1 fruit fly cellular context compared by ENCODE assay signal in genomic region chr3R:4428585-4429464, dm6.
TF ChIP-seq lines count a peak whose summit lies in the region.

Gene srl, minus strand, starts transcription at chr3R:4429335.

TF ChIP-seq in whole organism, embryonic, 481 proteins besides CTCF, POLR2A, EP300 and RAD21 (continued from another document and continues in another):
- TF ChIP-seq CG14965 (GFP tag; optimal IDR thresholded peaks at IDR 0.05; lab: Kevin White, UChicago; ENCODE audit: borderline replicate concordance), result no peak
- no peak for TF ChIP-seq Dek (tag; optimal IDR thresholded peaks at IDR 0.05; lab: Kevin White, UChicago)
- no peak for TF ChIP-seq CG13624 (GFP tag; optimal IDR thresholded peaks at IDR 0.05; lab: Kevin White, UChicago)
- peak; percentile 36 for TF ChIP-seq CG8478 (optimal IDR thresholded peaks at IDR 0.05; lab: Kevin White, UChicago)
- no peak for TF ChIP-seq CG4424 (GFP tag; optimal IDR thresholded peaks at IDR 0.05; lab: Kevin White, UChicago)
- TF ChIP-seq CG12299 (tag; optimal IDR thresholded peaks at IDR 0.05; lab: Kevin White, UChicago), result no peak
- TF ChIP-seq CG6654 (GFP tag; optimal IDR thresholded peaks at IDR 0.05; lab: Kevin White, UChicago), result no peak
- TF ChIP-seq Xbp1 (GFP tag; optimal IDR thresholded peaks at IDR 0.05; lab: Kevin White, UChicago), result no peak
- no peak for TF ChIP-seq CG11247 (GFP tag; IDR thresholded peaks at IDR 0.05; lab: Robert Waterston, UW)
- TF ChIP-seq Hand (GFP tag; optimal IDR thresholded peaks at IDR 0.05; lab: Kevin White, UChicago), result no peak
- TF ChIP-seq CG30020 (tag; optimal IDR thresholded peaks at IDR 0.05; lab: Kevin White, UChicago), result peak; percentile 50
- TF ChIP-seq lola (GFP tag; optimal IDR thresholded peaks at IDR 0.05; lab: Kevin White, UChicago), result no peak
- TF ChIP-seq aop (GFP tag; IDR thresholded peaks at IDR 0.05; lab: Robert Waterston, UW), result no peak
- no peak for TF ChIP-seq CG43689 (GFP tag; IDR thresholded peaks at IDR 0.05; lab: Robert Waterston, UW)
- TF ChIP-seq CG15696 (tag; optimal IDR thresholded peaks at IDR 0.05; lab: Kevin White, UChicago), result no peak
- no peak for TF ChIP-seq nom (GFP tag; optimal IDR thresholded peaks at IDR 0.05; lab: Kevin White, UChicago)
- no peak for TF ChIP-seq ase (GFP tag; IDR thresholded peaks at IDR 0.05; lab: Robert Waterston, UW)
- TF ChIP-seq Hsf (GFP tag; optimal IDR thresholded peaks at IDR 0.05; lab: Kevin White, UChicago), result no peak
- peak; percentile 22 for TF ChIP-seq CG10267 (tag; optimal IDR thresholded peaks at IDR 0.05; lab: Kevin White, UChicago)
- TF ChIP-seq eve (GFP tag; optimal IDR thresholded peaks at IDR 0.05; lab: Kevin White, UChicago), result no peak
- TF ChIP-seq h (optimal IDR thresholded peaks at IDR 0.05; lab: Kevin White, UChicago), result no peak
- TF ChIP-seq CG12219 (GFP tag; optimal IDR thresholded peaks at IDR 0.05; lab: Kevin White, UChicago), result no peak
- no peak for TF ChIP-seq CG4360 (GFP tag; IDR thresholded peaks at IDR 0.05; lab: Robert Waterston, UW)
- TF ChIP-seq Sin3A (optimal IDR thresholded peaks at IDR 0.05; lab: Kevin White, UChicago), result peak; percentile 76
- no peak for TF ChIP-seq Chrac-16 (GFP tag; optimal IDR thresholded peaks at IDR 0.05; lab: Kevin White, UChicago)
- peak; percentile 95 for TF ChIP-seq MESR4 (GFP tag; optimal IDR thresholded peaks at IDR 0.05; lab: Kevin White, UChicago)
- TF ChIP-seq br (optimal IDR thresholded peaks at IDR 0.05; lab: Kevin White, UChicago), result no peak
- TF ChIP-seq CG5245 (GFP tag; optimal IDR thresholded peaks at IDR 0.05; lab: Kevin White, UChicago), result no peak
- TF ChIP-seq p53 (GFP tag; optimal IDR thresholded peaks at IDR 0.05; lab: Kevin White, UChicago), result peak; percentile 30
- no peak for TF ChIP-seq ham (GFP tag; IDR thresholded peaks at IDR 0.05; lab: Robert Waterston, UW)
- peak; percentile 52 for TF ChIP-seq HmgD (GFP tag; optimal IDR thresholded peaks at IDR 0.05; lab: Kevin White, UChicago)
- TF ChIP-seq salm (tag; optimal IDR thresholded peaks at IDR 0.05; lab: Kevin White, UChicago), result no peak
- TF ChIP-seq Elba2 (GFP tag; optimal IDR thresholded peaks at IDR 0.05; lab: Kevin White, UChicago), result peak; percentile 41
- no peak for TF ChIP-seq caup (GFP tag; optimal IDR thresholded peaks at IDR 0.05; lab: Kevin White, UChicago; ENCODE audit: severe bottlenecking)
- TF ChIP-seq Lhr (GFP tag; optimal IDR thresholded peaks at IDR 0.05; lab: Kevin White, UChicago), result peak; percentile 56
- peak; percentile 55; the same call in 1 of the 4 replicates for TF ChIP-seq Dll (GFP tag; IDR thresholded peaks at IDR 0.05; lab: Robert Waterston, UW; ENCODE audit: partially characterized antibody)
- TF ChIP-seq CG17802 (tag; optimal IDR thresholded peaks at IDR 0.05; lab: Kevin White, UChicago), result no peak
- TF ChIP-seq twi (tag; optimal IDR thresholded peaks at IDR 0.05; lab: Kevin White, UChicago), result peak; percentile 72
- peak; percentile 86 for TF ChIP-seq ftz-f1 (GFP tag; optimal IDR thresholded peaks at IDR 0.05; lab: Kevin White, UChicago)
- TF ChIP-seq NK7.1 (GFP tag; optimal IDR thresholded peaks at IDR 0.05; lab: Kevin White, UChicago), result no peak
- no peak for TF ChIP-seq CG1647 (GFP tag; optimal IDR thresholded peaks at IDR 0.05; lab: Kevin White, UChicago)
- no peak for TF ChIP-seq sna (GFP tag; IDR thresholded peaks at IDR 0.05; lab: Robert Waterston, UW; ENCODE audit: partially characterized antibody)
- peak; percentile 63 for TF ChIP-seq her (GFP tag; optimal IDR thresholded peaks at IDR 0.05; lab: Kevin White, UChicago)
- TF ChIP-seq amos (GFP tag; IDR thresholded peaks at IDR 0.05; lab: Robert Waterston, UW; ENCODE audit: partially characterized antibody), result peak; percentile 39; the same call in 1 of the 2 replicates
- peak; percentile 3 for TF ChIP-seq nmo (GFP tag; optimal IDR thresholded peaks at IDR 0.05; lab: Kevin White, UChicago)
- no peak for TF ChIP-seq wdn (GFP tag; IDR thresholded peaks at IDR 0.05; lab: Robert Waterston, UW)
- TF ChIP-seq CG7556 (GFP tag; optimal IDR thresholded peaks at IDR 0.05; lab: Kevin White, UChicago), result no peak
- TF ChIP-seq HLH3B (GFP tag; IDR thresholded peaks at IDR 0.05; lab: Robert Waterston, UW), result no peak
- no peak for TF ChIP-seq CoRest (tag; optimal IDR thresholded peaks at IDR 0.05; lab: Kevin White, UChicago)
- TF ChIP-seq mam (GFP tag; optimal IDR thresholded peaks at IDR 0.05; lab: Kevin White, UChicago), result no peak
- TF ChIP-seq ci (GFP tag; IDR thresholded peaks at IDR 0.05; lab: Robert Waterston, UW), result peak; percentile 38; the same call in 2 of the 3 replicates
- TF ChIP-seq CG2678 (tag; optimal IDR thresholded peaks at IDR 0.05; lab: Kevin White, UChicago), result no peak
- TF ChIP-seq YL-1 (GFP tag; optimal IDR thresholded peaks at IDR 0.05; lab: Kevin White, UChicago), result peak; percentile 94
- TF ChIP-seq lbe (GFP tag; optimal IDR thresholded peaks at IDR 0.05; lab: Kevin White, UChicago), result no peak
- no peak for TF ChIP-seq Fer2 (tag; optimal IDR thresholded peaks at IDR 0.05; lab: Kevin White, UChicago)
- no peak for TF ChIP-seq ato (GFP tag; IDR thresholded peaks at IDR 0.05; lab: Robert Waterston, UW; ENCODE audit: partially characterized antibody)
- TF ChIP-seq mld (GFP tag; IDR thresholded peaks at IDR 0.05; lab: Robert Waterston, UW; ENCODE audit: partially characterized antibody), result no peak
- no peak for TF ChIP-seq Usf (GFP tag; optimal IDR thresholded peaks at IDR 0.05; lab: Kevin White, UChicago)
- 0 out of 3 replicates have a peak, but pooled peaks have one; percentile 19 for TF ChIP-seq vnd (GFP tag; IDR thresholded peaks at IDR 0.05; lab: Robert Waterston, UW; ENCODE audit: partially characterized antibody)
- TF ChIP-seq phol (tag; optimal IDR thresholded peaks at IDR 0.05; lab: Kevin White, UChicago), result peak; percentile 33
- TF ChIP-seq ems (GFP tag; optimal IDR thresholded peaks at IDR 0.05; lab: Kevin White, UChicago), result no peak
- TF ChIP-seq Opbp (GFP tag; IDR thresholded peaks at IDR 0.05; lab: Robert Waterston, UW; ENCODE audit: partially characterized antibody), result peak; percentile 39; the same call in 2 of the 3 replicates
- TF ChIP-seq CG10979 (tag; optimal IDR thresholded peaks at IDR 0.05; lab: Kevin White, UChicago), result peak; percentile 8
- TF ChIP-seq Six4 (GFP tag; optimal IDR thresholded peaks at IDR 0.05; lab: Kevin White, UChicago), result no peak
- TF ChIP-seq MTF-1 (GFP tag; optimal IDR thresholded peaks at IDR 0.05; lab: Kevin White, UChicago; ENCODE audit: borderline replicate concordance), result peak; percentile 11
- peak; percentile 72 for TF ChIP-seq Adf1 (GFP tag; IDR thresholded peaks at IDR 0.05; lab: Robert Waterston, UW)
- peak; percentile 51 for TF ChIP-seq HmgZ (tag; optimal IDR thresholded peaks at IDR 0.05; lab: Kevin White, UChicago)
- TF ChIP-seq az2 (GFP tag; optimal IDR thresholded peaks at IDR 0.05; lab: Kevin White, UChicago), result no peak
- peak; percentile 12; the same call in 1 of the 2 replicates for TF ChIP-seq Xrp1 (GFP tag; IDR thresholded peaks at IDR 0.05; lab: Robert Waterston, UW)
- TF ChIP-seq lov (optimal IDR thresholded peaks at IDR 0.05; lab: Kevin White, UChicago), result no peak
- TF ChIP-seq lov (GFP tag; IDR thresholded peaks at IDR 0.05; lab: Robert Waterston, UW), result no peak
- peak; percentile 48 for TF ChIP-seq CG4617 (GFP tag; optimal IDR thresholded peaks at IDR 0.05; lab: Kevin White, UChicago; ENCODE audit: borderline replicate concordance)
- no peak for TF ChIP-seq gt (GFP tag; IDR thresholded peaks at IDR 0.05; lab: Robert Waterston, UW)
- no peak for TF ChIP-seq Gsc (GFP tag; IDR thresholded peaks at IDR 0.05; lab: Robert Waterston, UW)
- no peak for TF ChIP-seq CG7786 (GFP tag; optimal IDR thresholded peaks at IDR 0.05; lab: Kevin White, UChicago)
- peak; percentile 47; the same call in 1 of the 2 replicates for TF ChIP-seq Rfx (GFP tag; IDR thresholded peaks at IDR 0.05; lab: Robert Waterston, UW)
- TF ChIP-seq otp (GFP tag; IDR thresholded peaks at IDR 0.05; lab: Robert Waterston, UW), result 0 out of 3 replicates have a peak, but pooled peaks have one; percentile 5
- TF ChIP-seq Doc2 (GFP tag; IDR thresholded peaks at IDR 0.05; lab: Robert Waterston, UW), result no peak
- TF ChIP-seq ac (GFP tag; optimal IDR thresholded peaks at IDR 0.05; lab: Kevin White, UChicago), result no peak
- no peak for TF ChIP-seq fd96Cb (tag; optimal IDR thresholded peaks at IDR 0.05; lab: Kevin White, UChicago)
- no peak for TF ChIP-seq Mrtf (GFP tag; IDR thresholded peaks at IDR 0.05; lab: Robert Waterston, UW)
- TF ChIP-seq Eip74EF (GFP tag; optimal IDR thresholded peaks at IDR 0.05; lab: Kevin White, UChicago), result no peak
- TF ChIP-seq CG17186 (GFP tag; optimal IDR thresholded peaks at IDR 0.05; lab: Kevin White, UChicago), result peak; percentile 93
- peak; percentile 21 for TF ChIP-seq D19A (tag; optimal IDR thresholded peaks at IDR 0.05; lab: Kevin White, UChicago)
- no peak for TF ChIP-seq fu2 (GFP tag; optimal IDR thresholded peaks at IDR 0.05; lab: Kevin White, UChicago)
- TF ChIP-seq odd (GFP tag; optimal IDR thresholded peaks at IDR 0.05; lab: Kevin White, UChicago), result no peak
- no peak for TF ChIP-seq CG4854 (GFP tag; optimal IDR thresholded peaks at IDR 0.05; lab: Kevin White, UChicago)
- no peak for TF ChIP-seq CG18619 (GFP tag; optimal IDR thresholded peaks at IDR 0.05; lab: Kevin White, UChicago)
- no peak for TF ChIP-seq CG9817 (tag; optimal IDR thresholded peaks at IDR 0.05; lab: Kevin White, UChicago)
- TF ChIP-seq pan (optimal IDR thresholded peaks at IDR 0.05; lab: Kevin White, UChicago), result no peak
- TF ChIP-seq pan (GFP tag; optimal IDR thresholded peaks at IDR 0.05 in 1 of 2, IDR thresholded peaks at IDR 0.05 in 1 of 2), result no peak
- TF ChIP-seq CG4328 (GFP tag; optimal IDR thresholded peaks at IDR 0.05; lab: Kevin White, UChicago), result no peak
- TF ChIP-seq ro (GFP tag; IDR thresholded peaks at IDR 0.05; lab: Robert Waterston, UW), result no peak
- no peak for TF ChIP-seq Fer3 (tag; optimal IDR thresholded peaks at IDR 0.05; lab: Kevin White, UChicago)
- TF ChIP-seq CG31441 (GFP tag; IDR thresholded peaks at IDR 0.05; lab: Robert Waterston, UW), result no peak
- peak; percentile 25 for TF ChIP-seq Fer1 (GFP tag; optimal IDR thresholded peaks at IDR 0.05; lab: Kevin White, UChicago)
- no peak for TF ChIP-seq CG14050 (GFP tag; IDR thresholded peaks at IDR 0.05; lab: Robert Waterston, UW)
- no peak for TF ChIP-seq H2.0 (GFP tag; IDR thresholded peaks at IDR 0.05; lab: Robert Waterston, UW)
- TF ChIP-seq CG11085 (GFP tag; IDR thresholded peaks at IDR 0.05; lab: Robert Waterston, UW), result no peak
- TF ChIP-seq CG2129 (GFP tag; IDR thresholded peaks at IDR 0.05; lab: Robert Waterston, UW; ENCODE audit: partially characterized antibody), result no peak
- TF ChIP-seq NC2β (GFP tag; optimal IDR thresholded peaks at IDR 0.05; lab: Kevin White, UChicago), result peak; percentile 29
- no peak for TF ChIP-seq corto (GFP tag; optimal IDR thresholded peaks at IDR 0.05; lab: Kevin White, UChicago)
- peak; percentile 19 for TF ChIP-seq CG9727 (GFP tag; optimal IDR thresholded peaks at IDR 0.05; lab: Kevin White, UChicago)
- TF ChIP-seq gfzf (GFP tag; optimal IDR thresholded peaks at IDR 0.05; lab: Kevin White, UChicago), result peak; percentile 96
- TF ChIP-seq CG2889 (GFP tag; IDR thresholded peaks at IDR 0.05; lab: Robert Waterston, UW), result no peak
- TF ChIP-seq CG9797 (GFP tag; optimal IDR thresholded peaks at IDR 0.05; lab: Kevin White, UChicago), result peak; percentile 96
- peak; percentile 72 for TF ChIP-seq CG1603 (tag; optimal IDR thresholded peaks at IDR 0.05; lab: Kevin White, UChicago)
- TF ChIP-seq D19B (GFP tag; optimal IDR thresholded peaks at IDR 0.05; lab: Kevin White, UChicago), result no peak
- TF ChIP-seq abd-A (tag; optimal IDR thresholded peaks at IDR 0.05; lab: Kevin White, UChicago), result no peak
- TF ChIP-seq CG2712 (tag; optimal IDR thresholded peaks at IDR 0.05; lab: Kevin White, UChicago), result peak; percentile 21
- no peak for TF ChIP-seq Awh (GFP tag; IDR thresholded peaks at IDR 0.05; lab: Robert Waterston, UW)
- TF ChIP-seq Dfd (GFP tag; optimal IDR thresholded peaks at IDR 0.05; lab: Kevin White, UChicago), result no peak
- TF ChIP-seq CG6254 (GFP tag; optimal IDR thresholded peaks at IDR 0.05; lab: Kevin White, UChicago), result no peak
- TF ChIP-seq CrebB (tag; optimal IDR thresholded peaks at IDR 0.05; lab: Kevin White, UChicago), result peak; percentile 47
- no peak for TF ChIP-seq CG18262 (tag; optimal IDR thresholded peaks at IDR 0.05; lab: Kevin White, UChicago)
- TF ChIP-seq CG42726 (GFP tag; IDR thresholded peaks at IDR 0.05; lab: Robert Waterston, UW; ENCODE audit: partially characterized antibody), result 0 out of 2 replicates have a peak, but pooled peaks have one; percentile 10
- no peak; the same call in 2 of the 3 replicates for TF ChIP-seq so (GFP tag; IDR thresholded peaks at IDR 0.05; lab: Robert Waterston, UW)
- TF ChIP-seq row (GFP tag; IDR thresholded peaks at IDR 0.05; lab: Robert Waterston, UW), result peak; percentile 13; the same call in 1 of the 3 replicates
- TF ChIP-seq pum (GFP tag; optimal IDR thresholded peaks at IDR 0.05; lab: Kevin White, UChicago), result no peak
- no peak for TF ChIP-seq luna (GFP tag; optimal IDR thresholded peaks at IDR 0.05; lab: Kevin White, UChicago)
- TF ChIP-seq eyg (GFP tag; optimal IDR thresholded peaks at IDR 0.05; lab: Kevin White, UChicago), result no peak
- TF ChIP-seq CG14710 (tag; optimal IDR thresholded peaks at IDR 0.05; lab: Kevin White, UChicago), result peak; percentile 39
- no peak for TF ChIP-seq Vsx1 (GFP tag; optimal IDR thresholded peaks at IDR 0.05; lab: Kevin White, UChicago)
- TF ChIP-seq Meics (GFP tag; optimal IDR thresholded peaks at IDR 0.05; lab: Kevin White, UChicago), result no peak
- no peak for TF ChIP-seq cato (GFP tag; optimal IDR thresholded peaks at IDR 0.05; lab: Kevin White, UChicago; ENCODE audit: borderline replicate concordance)
- TF ChIP-seq Doc3 (GFP tag; IDR thresholded peaks at IDR 0.05; lab: Robert Waterston, UW; ENCODE audit: partially characterized antibody), result 0 out of 3 replicates have a peak, but pooled peaks have one; percentile 22
- no peak for TF ChIP-seq sd (tag; optimal IDR thresholded peaks at IDR 0.05; lab: Kevin White, UChicago)
- peak; percentile 52; the same call in 1 of the 2 replicates for TF ChIP-seq CG13287 (GFP tag; IDR thresholded peaks at IDR 0.05; lab: Robert Waterston, UW; ENCODE audit: partially characterized antibody)
- no peak for TF ChIP-seq dan (GFP tag; IDR thresholded peaks at IDR 0.05; lab: Robert Waterston, UW)
- peak; percentile 21; the same call in 1 of the 2 replicates for TF ChIP-seq tna (GFP tag; IDR thresholded peaks at IDR 0.05; lab: Robert Waterston, UW; ENCODE audit: partially characterized antibody)
- TF ChIP-seq kay (GFP tag; optimal IDR thresholded peaks at IDR 0.05; lab: Kevin White, UChicago), result no peak
- no peak for TF ChIP-seq gsb-n (tag; optimal IDR thresholded peaks at IDR 0.05; lab: Kevin White, UChicago)
